Worm (Caenorhabditis elegans) whole organism, L4/young adult: ENCODE data around the gene slo-2.
"Not testable (repeated sequence)": the region's sequence is repeated elsewhere in the genome, so short reads cannot be mapped to it uniquely, and the experiment has no call there.

Experiments used
- W03F9.2 ChIP-seq: fragments of 150-350 bp; optimal IDR thresholded peaks from 2 replicates; lab custom pipeline; 2014; ENCODE audit warnings: missing biosample characterization, missing genetic modification characterization
- dao-5 ChIP-seq: sonication (generic microtip); optimal IDR thresholded peaks from 2 replicates; lab custom pipeline; 2016; ENCODE audit warnings: missing genotype, missing genetic modification characterization, moderate library complexity, missing compliant biosample characterization
- him-1 ChIP-seq: sonication (generic microtip); optimal IDR thresholded peaks from 2 replicates; lab custom pipeline; 2016; ENCODE audit warnings: missing genotype, missing genetic modification reagents, missing genetic modification characterization, missing compliant biosample characterization

The slo-2 gene

ce11 chrX:11405908-11406307 lies at the start of gene slo-2:
slo-2 (minus strand) TSS chrX:11405931.
- TF ChIP-seq W03F9.2 (tag; lab: Kevin White, UChicago) = no peak
- no peak for TF ChIP-seq him-1 (tag; lab: Kevin White, UChicago)
- no peak for TF ChIP-seq dao-5

ce11 chrX:11454231-11454630 lies 48.5 kb upstream of the slo-2 start, which contains the start of gene F48C5.2:
F48C5.2 (minus strand) TSS chrX:11454331.
- no peak for TF ChIP-seq W03F9.2 (tag; lab: Kevin White, UChicago)
- TF ChIP-seq him-1 (tag; lab: Kevin White, UChicago) = no peak
- no peak for TF ChIP-seq dao-5

ce11 chrX:11452316-11452715 lies 46.6 kb upstream of the slo-2 start:
- no peak for TF ChIP-seq W03F9.2 (tag; lab: Kevin White, UChicago)

- TF ChIP-seq him-1 (tag; lab: Kevin White, UChicago) = no peak
- TF ChIP-seq W03F9.2 (tag; lab: Kevin White, UChicago) = no peak
- no peak for TF ChIP-seq dao-5
These were observed 44.5 kb upstream of the slo-2 start for ce11 chrX:11450261-11450660.

ce11 chrX:11447695-11448094 lies 42.0 kb upstream of the slo-2 start:
- TF ChIP-seq dao-5 = no peak
- TF ChIP-seq him-1 (tag; lab: Kevin White, UChicago) = no peak
- no peak for TF ChIP-seq W03F9.2 (tag; lab: Kevin White, UChicago)

ce11 chrX:11446535-11446934 lies 40.8 kb upstream of the slo-2 start, which contains the start of gene igeg-2:
igeg-2 (minus strand) TSS chrX:11446635.
- TF ChIP-seq W03F9.2 (tag; lab: Kevin White, UChicago) (no peak), dao-5 (no peak), him-1 (tag; lab: Kevin White, UChicago) (no peak)

- TF ChIP-seq W03F9.2 (tag; lab: Kevin White, UChicago); him-1 (tag; lab: Kevin White, UChicago); dao-5: not testable (repeated sequence)
These were observed 34.0 kb upstream of the slo-2 start, which contains the start of gene F46C3.7 for ce11 chrX:11439740-11440139. F46C3.7 (plus strand) TSS chrX:11440040.

- no peak for TF ChIP-seq dao-5
- TF ChIP-seq him-1 (tag; lab: Kevin White, UChicago) = no peak
- no peak for TF ChIP-seq W03F9.2 (tag; lab: Kevin White, UChicago)
These were observed 32.0 kb upstream of the slo-2 start for ce11 chrX:11437716-11438115.

ce11 chrX:11435488-11435887 lies 29.8 kb upstream of the slo-2 start:
- no peak for TF ChIP-seq W03F9.2 (tag; lab: Kevin White, UChicago)
- TF ChIP-seq dao-5 = no peak
- no peak for TF ChIP-seq him-1 (tag; lab: Kevin White, UChicago)

- TF ChIP-seq W03F9.2 (tag; lab: Kevin White, UChicago) (no peak), dao-5 (no peak), him-1 (tag; lab: Kevin White, UChicago) (no peak)
These were observed 27.8 kb upstream of the slo-2 start, which contains the start of gene hum-4 for ce11 chrX:11433488-11433887. hum-4 (minus strand) TSS chrX:11433588.

- no peak for TF ChIP-seq him-1 (tag; lab: Kevin White, UChicago)
These were observed 21.8 kb upstream of the slo-2 start for ce11 chrX:11427550-11427949.

- TF ChIP-seq W03F9.2 (tag; lab: Kevin White, UChicago) (no peak), him-1 (tag; lab: Kevin White, UChicago) (no peak), dao-5 (no peak)
These were observed 20.9 kb upstream of the slo-2 start for ce11 chrX:11426647-11427046.

- TF ChIP-seq W03F9.2 (tag; lab: Kevin White, UChicago) (no peak), him-1 (tag; lab: Kevin White, UChicago) (no peak), dao-5 (no peak)
These were observed 14.3 kb upstream of the slo-2 start, which contains the start of gene F46C3.6 for ce11 chrX:11419988-11420387. F46C3.6 (minus strand) TSS chrX:11420074.

- TF ChIP-seq him-1 (tag; lab: Kevin White, UChicago) (no peak), W03F9.2 (tag; lab: Kevin White, UChicago) (no peak), dao-5 (no peak)
These were observed 12.9 kb upstream of the slo-2 start, which contains the start of gene F46C3.2 for ce11 chrX:11418667-11419066. F46C3.2 (minus strand) TSS chrX:11418767.

ce11 chrX:11414837-11415550 lies 9.3 kb upstream of the slo-2 start, which contains the start of gene pek-1:
pek-1 (minus strand) TSS chrX:11414887.
- no peak for TF ChIP-seq him-1 (tag; lab: Kevin White, UChicago)
- no peak for TF ChIP-seq dao-5
- no peak for TF ChIP-seq W03F9.2 (tag; lab: Kevin White, UChicago)
